Fruit fly (Drosophila melanogaster) whole organism, pupa: Measurements from ENCODE around the gene Mettl4.

Experiments
- CG10348 ChIP-seq: fragments of 200-800 bp; sonication (Bioruptor generic); IDR thresholded peaks from 2 replicates; pipeline ENCODE4 v1.3.6; 2022; ENCODE audit warnings: missing biosample characterization, missing genetic modification characterization
- CG12605 ChIP-seq: fragments of 200-800 bp; sonication (Bioruptor generic); IDR thresholded peaks from 2 replicates; pipeline ENCODE4 v1.3.6; 2022; ENCODE audit warnings: missing biosample characterization, missing genetic modification characterization
- CG13204 ChIP-seq: fragments of 200-800 bp; sonication (Bioruptor generic); optimal IDR thresholded peaks from 2 replicates; lab custom pipeline; 2018; ENCODE audit warnings: missing biosample characterization, mild to moderate bottlenecking, missing genetic modification characterization, moderate library complexity
- CG14655 ChIP-seq: fragments of 200-800 bp; sonication (Bioruptor generic); optimal IDR thresholded peaks from 3 replicates; lab custom pipeline; 2017; ENCODE audit warnings: mild to moderate bottlenecking, missing biosample characterization, missing genetic modification reagents, missing genetic modification characterization
- CG15710 ChIP-seq: fragments of 200-800 bp; sonication (Bioruptor generic); optimal IDR thresholded peaks from 2 replicates; lab custom pipeline; 2018; ENCODE audit warnings: missing biosample characterization, mild to moderate bottlenecking, missing genetic modification characterization, moderate library complexity
- CG17806 ChIP-seq: fragments of 200-800 bp; sonication (Bioruptor generic); optimal IDR thresholded peaks from 2 replicates; lab custom pipeline; 2018; ENCODE audit warnings: missing biosample characterization, mild to moderate bottlenecking, missing genetic modification characterization, moderate library complexity
- CG32121 ChIP-seq: fragments of 200-800 bp; sonication (Bioruptor generic); IDR thresholded peaks from 2 replicates; pipeline ENCODE4 v1.3.6; 2022; ENCODE audit warnings: missing biosample characterization, missing genetic modification characterization
- CG34367 ChIP-seq: fragments of 200-800 bp; sonication (Bioruptor generic); optimal IDR thresholded peaks from 2 replicates; lab custom pipeline; 2018; ENCODE audit warnings: missing biosample characterization, mild to moderate bottlenecking, missing genetic modification characterization
- CG4496 ChIP-seq: fragments of 200-800 bp; sonication (Bioruptor generic); IDR thresholded peaks from 3 replicates; pipeline ENCODE4 v1.3.6; 2022; ENCODE audit warnings: missing biosample characterization, missing genetic modification characterization
- CG8159 ChIP-seq: fragments of 200-800 bp; sonication (Bioruptor generic); optimal IDR thresholded peaks from 3 replicates; lab custom pipeline; 2018; ENCODE audit warnings: missing biosample characterization, mild to moderate bottlenecking, missing genetic modification characterization, moderate library complexity
- CG8301 ChIP-seq: fragments of 200-800 bp; sonication (Bioruptor generic); optimal IDR thresholded peaks from 2 replicates; lab custom pipeline; 2018; ENCODE audit warnings: missing biosample characterization, mild to moderate bottlenecking, missing genetic modification characterization
- CG9948 ChIP-seq: fragments of 200-800 bp; sonication (Bioruptor generic); optimal IDR thresholded peaks from 2 replicates; lab custom pipeline; 2018; ENCODE audit warnings: missing biosample characterization, mild to moderate bottlenecking, missing genetic modification characterization, moderate library complexity
- D1 ChIP-seq: fragments of 200-800 bp; sonication (Bioruptor generic); optimal IDR thresholded peaks from 2 replicates; lab custom pipeline; 2018; ENCODE audit warnings: missing biosample characterization, mild to moderate bottlenecking, missing genetic modification characterization, moderate library complexity
- EcR ChIP-seq: fragments of 200-800 bp; sonication (Bioruptor generic); optimal IDR thresholded peaks from 3 replicates; lab custom pipeline; 2019; ENCODE audit warnings: missing biosample characterization, missing genetic modification characterization, mild to moderate bottlenecking, moderate library complexity, missing genetic modification reagents
- Ets98B ChIP-seq: fragments of 200-800 bp; sonication (Bioruptor generic); IDR thresholded peaks from 2 replicates; pipeline ENCODE4 v1.3.6; 2022; ENCODE audit warnings: missing biosample characterization, missing genetic modification characterization
- Pif1A ChIP-seq: fragments of 200-800 bp; sonication (Bioruptor generic); optimal IDR thresholded peaks from 3 replicates; lab custom pipeline; 2016; ENCODE audit warnings: missing biosample characterization, missing genetic modification characterization
- Pif1B ChIP-seq: fragments of 200-800 bp; sonication (Bioruptor generic); optimal IDR thresholded peaks from 3 replicates; lab custom pipeline; 2016; ENCODE audit warnings: missing biosample characterization, missing genetic modification characterization
- Snoo ChIP-seq: fragments of 200-800 bp; sonication (Bioruptor generic); optimal IDR thresholded peaks from 3 replicates; lab custom pipeline; 2017; ENCODE audit warnings: missing biosample characterization, mild to moderate bottlenecking, missing genetic modification characterization, inconsistent platforms
- fd96Ca ChIP-seq: fragments of 200-800 bp; sonication (Bioruptor generic); IDR thresholded peaks from 3 replicates; pipeline ENCODE4 v1.3.6; 2022; ENCODE audit warnings: missing biosample characterization, missing genetic modification characterization
- gl ChIP-seq: fragments of 200-800 bp; sonication (Bioruptor generic); optimal IDR thresholded peaks from 2 replicates; lab custom pipeline; 2018; ENCODE audit warnings: missing biosample characterization, mild to moderate bottlenecking, missing genetic modification characterization
- rn ChIP-seq: fragments of 200-800 bp; sonication (Bioruptor generic); IDR thresholded peaks from 2 replicates; pipeline ENCODE4 v1.3.6; 2022; ENCODE audit warnings: missing biosample characterization, missing genetic modification characterization

Mettl4 gene

DNA sequence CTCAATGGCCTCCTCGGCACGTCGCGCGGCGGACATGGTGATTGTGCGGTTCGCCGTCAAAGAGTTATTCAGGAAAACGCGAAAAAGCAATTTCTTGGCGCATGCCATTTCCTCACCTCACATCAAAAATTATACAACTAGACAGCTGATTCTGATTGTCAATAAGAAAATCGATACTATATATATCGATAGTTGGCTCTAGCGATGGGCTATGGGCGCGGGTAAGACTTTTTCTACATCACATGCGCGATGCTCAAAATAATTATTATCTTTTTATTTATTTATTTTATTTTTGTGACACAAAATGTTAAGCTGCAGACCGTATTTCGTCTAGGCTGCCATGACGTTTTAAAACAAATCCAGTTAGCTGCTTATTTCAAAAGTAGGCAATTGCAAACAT, 36.7 kb downstream of the Mettl4 start, which contains the start of gene CG10340:
Gene CG10340, minus strand, starts transcription at position 151 of the 400 bp plus-strand sequence.
- TF ChIP-seq EcR (GFP tag; lab: Kevin White, UChicago): no peak
- TF ChIP-seq fd96Ca (GFP tag; lab: Robert Waterston, UW): no peak
- TF ChIP-seq D1 (tag; lab: Kevin White, UChicago): peak; percentile 78
- TF ChIP-seq, all 21 proteins: peak for 1

dm6 chr3R:16613300-16613699, 37.7 kb downstream of the Mettl4 start, which contains the start of gene CG12783:
Gene CG12783 (minus strand): TSS chr3R:16613400.
- no peak for TF ChIP-seq CG8301 (tag; lab: Kevin White, UChicago)
- no peak for TF ChIP-seq fd96Ca (GFP tag; lab: Robert Waterston, UW)
- no peak for TF ChIP-seq CG13204 (GFP tag; lab: Kevin White, UChicago)
- TF ChIP-seq CG32121 (GFP tag; lab: Robert Waterston, UW): no peak
- TF ChIP-seq D1 (tag; lab: Kevin White, UChicago): no peak
- TF ChIP-seq Pif1A (GFP tag; lab: Kevin White, UChicago): no peak
- no peak for TF ChIP-seq EcR (GFP tag; lab: Kevin White, UChicago)

DNA sequence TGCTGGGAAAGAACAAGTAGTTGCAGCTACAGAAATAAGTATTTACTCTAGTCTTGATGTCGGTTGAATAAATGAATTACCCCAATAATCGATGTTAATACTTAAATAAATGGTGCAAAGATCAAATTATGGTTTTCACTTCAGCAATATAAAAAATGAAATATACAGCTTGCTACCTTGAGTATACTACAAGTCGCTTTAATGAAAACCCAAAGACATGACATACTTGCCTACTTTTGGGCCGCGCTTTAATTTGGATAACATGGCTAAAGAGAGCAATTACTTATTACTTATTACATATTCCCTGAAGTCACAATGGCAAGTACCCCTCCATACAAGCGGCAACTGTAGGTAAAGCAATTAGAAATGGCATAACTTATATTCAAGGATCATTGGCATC, 39.7 kb downstream of the Mettl4 start:
- TF ChIP-seq gl (tag; lab: Kevin White, UChicago): no peak
- TF ChIP-seq CG17806 (tag; lab: Kevin White, UChicago): no peak
- TF ChIP-seq CG8301 (tag; lab: Kevin White, UChicago): no peak
- no peak for TF ChIP-seq CG8159
- no peak for TF ChIP-seq Pif1A (GFP tag; lab: Kevin White, UChicago)
- no peak for TF ChIP-seq Ets98B (GFP tag; lab: Robert Waterston, UW)
- TF ChIP-seq CG10348: no peak
- no peak for TF ChIP-seq Snoo (tag; lab: Kevin White, UChicago)
- no peak for TF ChIP-seq rn
- no peak for TF ChIP-seq Pif1B
- no peak for TF ChIP-seq D1 (tag; lab: Kevin White, UChicago)
- no peak for TF ChIP-seq EcR (GFP tag; lab: Kevin White, UChicago)
- TF ChIP-seq CG32121 (GFP tag; lab: Robert Waterston, UW): no peak
- no peak for TF ChIP-seq CG13204 (GFP tag; lab: Kevin White, UChicago)
- no peak for TF ChIP-seq CG12605
- TF ChIP-seq CG4496 (GFP tag; lab: Robert Waterston, UW): no peak
- TF ChIP-seq CG15710 (tag; lab: Kevin White, UChicago): no peak
- TF ChIP-seq CG34367 (tag; lab: Kevin White, UChicago): no peak
- TF ChIP-seq CG9948 (tag; lab: Kevin White, UChicago): no peak

DNA sequence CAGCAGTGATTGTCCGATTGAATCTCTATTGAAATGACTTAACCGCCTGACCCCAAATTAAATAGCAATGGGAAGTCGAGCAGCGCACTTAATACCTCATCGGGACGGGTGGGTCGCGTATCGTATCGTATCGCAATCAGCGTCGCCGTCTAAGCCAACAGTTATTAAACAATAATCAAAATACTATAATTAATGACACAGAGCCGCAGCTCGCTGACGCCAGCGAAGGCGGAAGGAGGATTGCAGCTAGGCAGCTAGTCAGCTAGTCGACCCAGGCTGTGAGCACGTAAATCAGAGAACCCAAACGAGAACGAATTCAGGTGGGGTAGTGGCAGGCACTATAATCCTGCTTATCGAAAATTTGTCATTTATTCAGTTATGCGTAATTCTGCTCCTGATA, 42.0 kb downstream of the Mettl4 start, which contains the start of gene NPF:
Gene NPF, plus strand, starts transcription at position 301 of the 400 bp plus-strand sequence.
- TF ChIP-seq EcR (GFP tag; lab: Kevin White, UChicago): no peak
- no peak for TF ChIP-seq Snoo (tag; lab: Kevin White, UChicago)
- no peak for TF ChIP-seq CG15710 (tag; lab: Kevin White, UChicago)
- TF ChIP-seq Ets98B (GFP tag; lab: Robert Waterston, UW): no peak
- TF ChIP-seq CG8301 (tag; lab: Kevin White, UChicago): no peak
- TF ChIP-seq fd96Ca (GFP tag; lab: Robert Waterston, UW): no peak
- no peak for TF ChIP-seq Pif1A (GFP tag; lab: Kevin White, UChicago)
- no peak for TF ChIP-seq Pif1B
- TF ChIP-seq rn: no peak
- no peak for TF ChIP-seq gl (tag; lab: Kevin White, UChicago)
- TF ChIP-seq CG9948 (tag; lab: Kevin White, UChicago): no peak
- TF ChIP-seq CG12605: no peak
- TF ChIP-seq CG13204 (GFP tag; lab: Kevin White, UChicago): no peak
- TF ChIP-seq CG32121 (GFP tag; lab: Robert Waterston, UW): no peak
- no peak for TF ChIP-seq CG8159
- TF ChIP-seq CG4496 (GFP tag; lab: Robert Waterston, UW): no peak
- no peak for TF ChIP-seq CG14655 (GFP tag; lab: Kevin White, UChicago)

DNA sequence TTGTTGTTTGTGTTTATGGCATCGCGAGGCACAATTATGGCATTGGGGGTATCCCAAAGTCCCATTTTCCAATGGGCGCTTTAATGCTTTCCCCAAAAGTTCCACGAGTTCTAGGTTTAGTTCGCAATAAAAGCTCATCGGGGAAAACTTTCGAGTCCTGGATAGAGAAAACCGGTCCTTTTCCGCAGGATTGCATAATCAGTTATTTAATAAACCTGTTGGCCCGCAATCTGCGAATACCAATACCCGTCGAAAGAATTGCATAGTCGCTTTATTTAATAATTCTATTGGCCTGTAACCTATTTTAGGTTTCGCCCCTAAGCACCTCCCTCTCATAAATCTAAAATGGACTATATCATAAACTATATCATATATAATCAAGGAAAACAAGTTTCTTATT, 45.0 kb downstream of the Mettl4 start:
- no peak for TF ChIP-seq EcR (GFP tag; lab: Kevin White, UChicago)

dm6 chr3R:16604715-16605114, 46.2 kb downstream of the Mettl4 start, which contains the start of gene CG10345:
Gene CG10345 (minus strand): TSS chr3R:16604861.
- TF ChIP-seq Ets98B (GFP tag; lab: Robert Waterston, UW): no peak
- TF ChIP-seq CG10348: no peak
- TF ChIP-seq rn: no peak
- no peak for TF ChIP-seq CG14655 (GFP tag; lab: Kevin White, UChicago)
- TF ChIP-seq Pif1B: no peak
- no peak for TF ChIP-seq CG17806 (tag; lab: Kevin White, UChicago)
- no peak for TF ChIP-seq EcR (GFP tag; lab: Kevin White, UChicago)
- TF ChIP-seq CG15710 (tag; lab: Kevin White, UChicago): no peak

- TF ChIP-seq rn (no peak), EcR (GFP tag; lab: Kevin White, UChicago) (no peak), Ets98B (GFP tag; lab: Robert Waterston, UW) (no peak), CG34367 (tag; lab: Kevin White, UChicago) (no peak), CG32121 (GFP tag; lab: Robert Waterston, UW) (no peak), CG12605 (no peak), CG4496 (GFP tag; lab: Robert Waterston, UW) (no peak), Pif1A (GFP tag; lab: Kevin White, UChicago) (no peak), Snoo (tag; lab: Kevin White, UChicago) (no peak), CG17806 (tag; lab: Kevin White, UChicago) (no peak), CG13204 (GFP tag; lab: Kevin White, UChicago) (no peak), CG9948 (tag; lab: Kevin White, UChicago) (no peak), Pif1B (no peak), fd96Ca (GFP tag; lab: Robert Waterston, UW) (no peak), CG8301 (tag; lab: Kevin White, UChicago) (no peak), CG8159 (no peak)
Observed at dm6 chr3R:16600735-16601134, 50.2 kb downstream of the Mettl4 start.
